Fruit fly (Drosophila melanogaster): ENCODE measurements around the gene Ndf.

The Ndf gene

dm6 chr2L:10009293-10009695, 5.7 kb downstream of the Ndf start, which contains the start of gene Trp1 (continued):
- TF ChIP-seq CG11560 (tag; IDR thresholded peaks at IDR 0.05) (no peak), CG18599 (GFP tag; optimal IDR thresholded peaks at IDR 0.05) (no peak), CG10321 (GFP tag; IDR thresholded peaks at IDR 0.05) (no peak), Deaf1 (tag; optimal IDR thresholded peaks at IDR 0.05) (no peak), chinmo (GFP tag; IDR thresholded peaks at IDR 0.05; ENCODE audit: partially characterized antibody) (peak; percentile 80; the same call in 3 of the 4 replicates), CG30020 (tag; optimal IDR thresholded peaks at IDR 0.05) (peak; percentile 63), CG6791 (GFP tag; IDR thresholded peaks at IDR 0.05; ENCODE audit: partially characterized antibody) (peak; percentile 97), nom (GFP tag; optimal IDR thresholded peaks at IDR 0.05) (peak; percentile 62), tin (GFP tag; optimal IDR thresholded peaks at IDR 0.05) (no peak), CG8388 (GFP tag; optimal IDR thresholded peaks at IDR 0.05) (no peak), da (GFP tag; optimal IDR thresholded peaks at IDR 0.05) (no peak), CG4282 (GFP tag; optimal IDR thresholded peaks at IDR 0.05) (no peak), CTCF (GFP tag; optimal IDR thresholded peaks at IDR 0.05) (no peak), cato (GFP tag; optimal IDR thresholded peaks at IDR 0.05; ENCODE audit: borderline replicate concordance) (no peak), mld (GFP tag; IDR thresholded peaks at IDR 0.05; ENCODE audit: partially characterized antibody) (peak; percentile 92), CG16863 (GFP tag; optimal IDR thresholded peaks at IDR 0.05) (no peak), Mrtf (GFP tag; IDR thresholded peaks at IDR 0.05) (no peak), CG15269 (tag; optimal IDR thresholded peaks at IDR 0.05) (no peak), ase (GFP tag; IDR thresholded peaks at IDR 0.05) (no peak), HmgZ (tag; optimal IDR thresholded peaks at IDR 0.05) (peak; percentile 32), CG13424 (tag; optimal IDR thresholded peaks at IDR 0.05) (no peak), Rfx (GFP tag; IDR thresholded peaks at IDR 0.05) (no peak), Pdp1 (GFP tag; optimal IDR thresholded peaks at IDR 0.05) (no peak), CG34422 (GFP tag; IDR thresholded peaks at IDR 0.05) (0 out of 3 replicates have a peak, but pooled peaks have one; percentile 51), CG18011 (GFP tag; optimal IDR thresholded peaks at IDR 0.05) (no peak), amos (GFP tag; IDR thresholded peaks at IDR 0.05; ENCODE audit: partially characterized antibody) (peak; percentile 99), CG7963 (GFP tag; IDR thresholded peaks at IDR 0.05; ENCODE audit: partially characterized antibody) (peak; percentile 88), dmrt11E (tag; optimal IDR thresholded peaks at IDR 0.05) (no peak), CG2199 (GFP tag; IDR thresholded peaks at IDR 0.05) (no peak), dmrt99B (tag; optimal IDR thresholded peaks at IDR 0.05) (no peak), CG5180 (GFP tag; optimal IDR thresholded peaks at IDR 0.05) (no peak), gsb-n (tag; optimal IDR thresholded peaks at IDR 0.05) (no peak), Opbp (GFP tag; IDR thresholded peaks at IDR 0.05; ENCODE audit: partially characterized antibody) (peak; percentile 97), Dref (GFP tag; IDR thresholded peaks at IDR 0.05) (peak; percentile 88), CG1603 (tag; optimal IDR thresholded peaks at IDR 0.05) (peak; percentile 46), zfh2 (GFP tag; optimal IDR thresholded peaks at IDR 0.05) (no peak), abd-A (tag; optimal IDR thresholded peaks at IDR 0.05) (peak; percentile 57), Med (GFP tag) (peak; percentile 76), insv (GFP tag; optimal IDR thresholded peaks at IDR 0.05) (peak in 1 of 2 experiments; percentile 64), Sry-β (GFP tag; optimal IDR thresholded peaks at IDR 0.05) (no peak), CG34224 (GFP tag; IDR thresholded peaks at IDR 0.05; ENCODE audit: partially characterized antibody) (peak; percentile 90), stwl (tag; optimal IDR thresholded peaks at IDR 0.05) (peak; percentile 63), seq (GFP tag; IDR thresholded peaks at IDR 0.05) (no peak), CG8281 (tag; optimal IDR thresholded peaks at IDR 0.05) (no peak), fd64A (GFP tag; optimal IDR thresholded peaks at IDR 0.05) (no peak), sens-2 (GFP tag; IDR thresholded peaks at IDR 0.05) (no peak), gsb (GFP tag; IDR thresholded peaks at IDR 0.05) (no peak), CG6654 (GFP tag; optimal IDR thresholded peaks at IDR 0.05) (no peak), CG2889 (GFP tag; IDR thresholded peaks at IDR 0.05) (no peak), Mes4 (GFP tag; optimal IDR thresholded peaks at IDR 0.05) (no peak)
